Fruit fly (Drosophila melanogaster): ENCODE measurements around the gene CG3213.

CG3213 gene

DNA sequence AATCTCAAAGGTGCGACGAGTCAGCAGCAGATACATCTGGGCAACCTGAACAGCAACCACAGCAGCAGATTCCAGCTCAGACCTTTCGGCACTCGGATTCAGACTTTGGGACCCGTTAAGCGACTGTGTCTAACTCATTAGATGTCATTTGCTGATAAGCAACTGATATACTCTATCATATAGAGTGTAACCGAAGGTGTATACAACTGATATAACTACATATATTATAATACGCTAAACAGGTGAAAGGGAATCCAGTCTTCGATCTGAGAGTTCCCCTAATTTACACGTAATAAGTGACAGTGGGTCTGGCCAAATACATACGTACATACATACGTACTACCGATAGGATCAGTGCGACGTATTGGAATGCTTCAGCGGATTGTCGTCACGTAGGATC is 31.1 kb upstream of the CG3213 start (continued):
- TF ChIP-seq Optix (GFP tag; IDR thresholded peaks at IDR 0.05) = no peak
- no peak for TF ChIP-seq CG31224 (GFP tag; IDR thresholded peaks at IDR 0.05)
- TF ChIP-seq Nf-YA (GFP tag; IDR thresholded peaks at IDR 0.05) = no peak
- 0 out of 3 replicates have a peak, but pooled peaks have one; percentile 16 for TF ChIP-seq CG11456 (GFP tag; IDR thresholded peaks at IDR 0.05)
- TF ChIP-seq CG34224 (GFP tag; IDR thresholded peaks at IDR 0.05; ENCODE audit: partially characterized antibody) = no peak
- no peak for TF ChIP-seq CG16815 (GFP tag; optimal IDR thresholded peaks at IDR 0.05)
- no peak for TF ChIP-seq CG32772 (GFP tag; IDR thresholded peaks at IDR 0.05)
- TF ChIP-seq D19A (tag; optimal IDR thresholded peaks at IDR 0.05) = peak; percentile 92
- TF ChIP-seq CG4282 (GFP tag; optimal IDR thresholded peaks at IDR 0.05) = no peak
- no peak for TF ChIP-seq E2f2 (GFP tag; IDR thresholded peaks at IDR 0.05)
- TF ChIP-seq CG4730 (GFP tag; IDR thresholded peaks at IDR 0.05) = no peak
- no peak for TF ChIP-seq CG17912 (GFP tag; optimal IDR thresholded peaks at IDR 0.05)
- TF ChIP-seq sqz (GFP tag; optimal IDR thresholded peaks at IDR 0.05) = no peak
- no peak for TF ChIP-seq Fer3 (tag; optimal IDR thresholded peaks at IDR 0.05)
- no peak for TF ChIP-seq croc (GFP tag; conservative IDR thresholded peaks at IDR 0.05)
- TF ChIP-seq seq (GFP tag; IDR thresholded peaks at IDR 0.05) = no peak
- TF ChIP-seq CG12769 (tag; optimal IDR thresholded peaks at IDR 0.05) = peak; percentile 11
- TF ChIP-seq Poxn (GFP tag; IDR thresholded peaks at IDR 0.05) = no peak

DNA sequence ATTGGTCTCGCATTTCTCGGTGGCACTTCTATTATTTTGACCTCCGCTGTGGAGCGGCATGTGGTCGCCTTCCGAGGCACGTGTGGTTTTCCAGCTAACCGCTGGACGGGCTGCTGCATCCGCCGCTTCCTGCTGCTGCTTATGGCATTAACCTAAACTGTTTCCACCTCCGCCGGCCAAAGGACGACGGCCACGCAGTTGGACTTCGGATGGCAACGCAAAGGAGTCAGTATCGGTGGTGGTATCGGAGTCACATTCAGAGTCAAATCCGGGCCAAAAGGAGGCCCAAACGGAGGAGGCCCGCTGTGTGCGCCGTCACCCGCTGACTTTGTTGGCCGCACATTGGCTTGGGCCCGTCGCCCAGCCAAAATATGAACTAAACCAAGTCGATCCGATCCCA is 30.3 kb upstream of the CG3213 start:
- no peak for TF ChIP-seq salm (tag; optimal IDR thresholded peaks at IDR 0.05)
- TF ChIP-seq twi (tag; optimal IDR thresholded peaks at IDR 0.05) = peak; percentile 60
- TF ChIP-seq CG3847 (GFP tag; IDR thresholded peaks at IDR 0.05) = no peak
- no peak for TF ChIP-seq wdn (GFP tag; IDR thresholded peaks at IDR 0.05)
- 0 out of 3 replicates have a peak, but pooled peaks have one; percentile 10 for TF ChIP-seq H15 (GFP tag; IDR thresholded peaks at IDR 0.05)
- no peak for TF ChIP-seq CG2875 (GFP tag; optimal IDR thresholded peaks at IDR 0.05)
- peak; percentile 83 for TF ChIP-seq zen (tag; optimal IDR thresholded peaks at IDR 0.05)
- no peak for TF ChIP-seq btn (GFP tag; optimal IDR thresholded peaks at IDR 0.05)
- TF ChIP-seq CG10462 (GFP tag; optimal IDR thresholded peaks at IDR 0.05) = no peak
- TF ChIP-seq kni (GFP tag; optimal IDR thresholded peaks at IDR 0.05) = no peak
- TF ChIP-seq CG11456 (GFP tag; IDR thresholded peaks at IDR 0.05) = 0 out of 3 replicates have a peak, but pooled peaks have one; percentile 36
- no peak for TF ChIP-seq prd (optimal IDR thresholded peaks at IDR 0.05)
- 0 out of 3 replicates have a peak, but pooled peaks have one; percentile 22 for TF ChIP-seq prd (GFP tag; IDR thresholded peaks at IDR 0.05)
- no peak for TF ChIP-seq pho (GFP tag; optimal IDR thresholded peaks at IDR 0.05)
- no peak for TF ChIP-seq so (GFP tag; IDR thresholded peaks at IDR 0.05)
- no peak for TF ChIP-seq GATAe (GFP tag; conservative IDR thresholded peaks at IDR 0.05)
- TF ChIP-seq tll (GFP tag; optimal IDR thresholded peaks at IDR 0.05) = peak in 1 of 2 experiments; percentile 63
- no peak for TF ChIP-seq MBD-R2 (GFP tag; IDR thresholded peaks at IDR 0.05)
- TF ChIP-seq CG10543 (GFP tag; optimal IDR thresholded peaks at IDR 0.05) = no peak

DNA sequence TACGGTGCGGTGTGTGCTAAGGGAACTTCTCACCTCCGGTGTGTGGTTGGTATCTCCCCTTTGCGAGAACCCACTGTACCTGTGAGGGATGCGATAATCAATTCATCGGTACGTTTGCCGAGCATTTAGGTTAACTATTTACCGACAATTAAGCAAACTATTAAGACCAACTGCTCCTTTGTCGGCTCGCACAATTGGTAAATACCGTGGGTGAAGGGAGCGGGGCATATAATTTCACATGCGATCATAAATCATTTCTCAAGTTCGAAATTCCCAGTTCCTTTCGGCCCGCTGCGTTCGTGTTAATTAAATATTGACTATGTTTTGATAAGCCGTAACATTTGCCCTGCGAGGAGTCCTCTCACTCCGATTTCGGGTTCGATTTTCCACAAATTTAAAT is 29.4 kb upstream of the CG3213 start:
- TF ChIP-seq CG8944 (GFP tag; optimal IDR thresholded peaks at IDR 0.05) = no peak
- peak; percentile 64 for TF ChIP-seq sens (GFP tag)
- TF ChIP-seq CG10147 (GFP tag; optimal IDR thresholded peaks at IDR 0.05) = no peak
- TF ChIP-seq Opbp (GFP tag; IDR thresholded peaks at IDR 0.05; ENCODE audit: partially characterized antibody) = no peak
- TF ChIP-seq dmrt99B (tag; optimal IDR thresholded peaks at IDR 0.05) = no peak
- no peak for TF ChIP-seq sim (GFP tag; IDR thresholded peaks at IDR 0.05)
- no peak for TF ChIP-seq grn (GFP tag; optimal IDR thresholded peaks at IDR 0.05)
- no peak for TF ChIP-seq CG4707 (GFP tag; optimal IDR thresholded peaks at IDR 0.05)
- TF ChIP-seq jigr1 (GFP tag; IDR thresholded peaks at IDR 0.05) = no peak
- TF ChIP-seq ara (GFP tag; IDR thresholded peaks at IDR 0.05) = peak; percentile 48
- TF ChIP-seq CG10209 (GFP tag; optimal IDR thresholded peaks at IDR 0.05) = no peak
- TF ChIP-seq CG11093 (GFP tag; IDR thresholded peaks at IDR 0.05) = no peak
- peak; percentile 45 for TF ChIP-seq CG7745 (tag; optimal IDR thresholded peaks at IDR 0.05)
- TF ChIP-seq D19A (tag; optimal IDR thresholded peaks at IDR 0.05) = no peak
- no peak for TF ChIP-seq CG43689 (GFP tag; IDR thresholded peaks at IDR 0.05)
- peak; percentile 4 for TF ChIP-seq pros (GFP tag; optimal IDR thresholded peaks at IDR 0.05)
- TF ChIP-seq CG1647 (GFP tag; optimal IDR thresholded peaks at IDR 0.05) = no peak

Data from whole organism, embryonic.